Fruit fly (Drosophila melanogaster): ENCODE results near the gene Ccdc58.
"Not testable (repeated sequence)": the region's sequence is repeated elsewhere in the genome, so short reads cannot be mapped to it uniquely, and the experiment has no call there.

dm6 chr3L:19760109-19760508 is 44.9 kb upstream of the Ccdc58 start, which contains the start of gene Vtld:
- TF ChIP-seq Mnt (GFP tag; optimal IDR thresholded peaks at IDR 0.05); CG33017 (tag; optimal IDR thresholded peaks at IDR 0.05); cic (GFP tag; optimal IDR thresholded peaks at IDR 0.05); Clk (GFP tag; optimal IDR thresholded peaks at IDR 0.05); cnc (optimal IDR thresholded peaks at IDR 0.05); CG7101 (tag; optimal IDR thresholded peaks at IDR 0.05); Hr96 (GFP tag; optimal IDR thresholded peaks at IDR 0.05); CG1620 (GFP tag; optimal IDR thresholded peaks at IDR 0.05); kay (GFP tag; ENCODE audit: borderline replicate concordance); toe (GFP tag; optimal IDR thresholded peaks at IDR 0.05); Crg-1 (GFP tag; optimal IDR thresholded peaks at IDR 0.05); CG7045 (GFP tag; optimal IDR thresholded peaks at IDR 0.05): not testable (repeated sequence)
